Worm (Caenorhabditis elegans) whole organism, L4 larva: ENCODE measurements around the gene hif-1.
A peak's percentile ranks its signal among the peaks of the same experiment; 100 is the strongest.

Source experiments
- F37D6.2 ChIP-seq: sonication (generic microtip); optimal IDR thresholded peaks from 2 replicates; lab custom pipeline; 2016; ENCODE audit warnings: mild to moderate bottlenecking, missing genetic modification characterization, missing compliant biosample characterization
- T20F7.1 ChIP-seq: fragments of 200-800 bp; sonication (Bioruptor generic); optimal IDR thresholded peaks from 2 replicates; lab custom pipeline; 2018; ENCODE audit warnings: mild to moderate bottlenecking, missing genetic modification characterization, missing compliant biosample characterization
- T26A8.4 ChIP-seq: fragments of 200-800 bp; sonication (Bioruptor generic); IDR thresholded peaks from 2 replicates; pipeline ENCODE4 v1.3.6; 2022; ENCODE audit warnings: missing genetic modification characterization, missing compliant biosample characterization
- Y105C5A.15 ChIP-seq: fragments of 200-800 bp; sonication (Bioruptor generic); IDR thresholded peaks from 2 replicates; pipeline ENCODE4 v1.3.6; 2022; ENCODE audit warnings: missing genetic modification characterization, missing compliant biosample characterization
- Y75B8A.6 ChIP-seq: fragments of 200-800 bp; sonication (Bioruptor generic); IDR thresholded peaks from 2 replicates; pipeline ENCODE4 v1.3.6; 2022; ENCODE audit warnings: missing genetic modification reagents, missing genetic modification characterization, missing compliant biosample characterization
- ZK337.2 ChIP-seq: fragments of 200-800 bp; sonication (Bioruptor generic); IDR thresholded peaks from 2 replicates; pipeline ENCODE4 v1.3.6; 2022; ENCODE audit warnings: missing genetic modification reagents, missing genetic modification characterization, missing compliant biosample characterization
- aha-1 ChIP-seq: fragments of 150-350 bp; peaks from one replicate; lab custom pipeline; 2014; ENCODE audit warnings: missing biosample characterization, missing genetic modification characterization
- ceh-44 ChIP-seq: fragments of 200-800 bp; sonication (Bioruptor generic); IDR thresholded peaks from 2 replicates; pipeline ENCODE4 v1.3.6; 2022; ENCODE audit warnings: missing genetic modification reagents, missing genetic modification characterization, missing compliant biosample characterization
- ceh-62 ChIP-seq: sonication (generic microtip); optimal IDR thresholded peaks from 2 replicates; lab custom pipeline; 2017; ENCODE audit warnings: missing biosample characterization, missing genetic modification characterization
- ceh-82 ChIP-seq: sonication (generic microtip); optimal IDR thresholded peaks from 2 replicates; lab custom pipeline; 2017; ENCODE audit warnings: missing biosample characterization, missing genetic modification characterization
- ces-1 ChIP-seq: fragments of 150-350 bp; sonication (generic microtip); optimal IDR thresholded peaks from 4 replicates; lab custom pipeline; 2014; ENCODE audit warnings: missing biosample characterization, missing genetic modification reagents, missing genetic modification characterization
- daf-16 ChIP-seq, 3 experiments: sonication (generic microtip); optimal IDR thresholded peaks; 2 replicates each; lab custom pipeline; 2016 to 2017; ENCODE audit warnings: missing genetic modification characterization in 3 of 3, missing genetic modification reagents in 3 of 3, mild to moderate bottlenecking in 2 of 3, missing compliant biosample characterization in 2 of 3, missing biosample characterization in 1 of 3, moderate library complexity in 1 of 3
- dmd-6 ChIP-seq: fragments of 200-800 bp; sonication (Bioruptor generic); IDR thresholded peaks from 2 replicates; pipeline ENCODE4 v1.3.6; 2022; ENCODE audit warnings: missing genetic modification reagents, missing genetic modification characterization, missing compliant biosample characterization
- dpl-1 ChIP-seq: fragments of 150-350 bp; optimal IDR thresholded peaks from 2 replicates; lab custom pipeline; 2014; ENCODE audit warnings: missing biosample characterization, missing genetic modification reagents, missing genetic modification characterization
- duxl-1 ChIP-seq: sonication (generic microtip); optimal IDR thresholded peaks from 2 replicates; lab custom pipeline; 2016; ENCODE audit warnings: mild to moderate bottlenecking, missing genetic modification characterization, moderate library complexity, missing compliant biosample characterization; ENCODE audit not compliant: poor library complexity
- dve-1 ChIP-seq: sonication (generic microtip); optimal IDR thresholded peaks from 2 replicates; lab custom pipeline; 2017; ENCODE audit warnings: antibody characterized with exemption, mild to moderate bottlenecking, missing genetic modification characterization, missing compliant biosample characterization; ENCODE audit not compliant: insufficient read depth
- egl-43 ChIP-seq: fragments of 200-800 bp; sonication (Bioruptor generic); IDR thresholded peaks from 2 replicates; pipeline ENCODE4 v1.3.6; 2022; ENCODE audit warnings: missing genetic modification reagents, missing genetic modification characterization, missing compliant biosample characterization
- gei-8 ChIP-seq: fragments of 200-800 bp; sonication (Bioruptor generic); optimal IDR thresholded peaks from 2 replicates; lab custom pipeline; 2018; ENCODE audit warnings: mild to moderate bottlenecking, missing genetic modification characterization, missing compliant biosample characterization
- hif-1 ChIP-seq, 2 experiments: sonication (generic microtip); optimal IDR thresholded peaks; 2 replicates each; lab custom pipeline; 2016 to 2017; ENCODE audit warnings: missing compliant biosample characterization in 2 of 2, missing genetic modification characterization in 2 of 2, missing genetic modification reagents in 2 of 2, missing genotype in 2 of 2, mild to moderate bottlenecking in 1 of 2
- lim-7 ChIP-seq: fragments of 200-800 bp; sonication (Bioruptor generic); IDR thresholded peaks from 2 replicates; pipeline ENCODE4 v1.3.6; 2022; ENCODE audit warnings: missing genetic modification characterization, missing compliant biosample characterization
- lin-29 ChIP-seq: fragments of 200-800 bp; sonication (Bioruptor generic); IDR thresholded peaks from 2 replicates; pipeline ENCODE4 v1.3.6; 2022; ENCODE audit warnings: missing genetic modification reagents, missing genetic modification characterization, missing compliant biosample characterization
- lin-38 ChIP-seq: fragments of 200-800 bp; sonication (Bioruptor generic); IDR thresholded peaks from 2 replicates; pipeline ENCODE4 v1.3.6; 2022; ENCODE audit warnings: missing genetic modification reagents, missing genetic modification characterization, missing compliant biosample characterization
- lsy-2 ChIP-seq, 2 experiments: fragments of 150-350 bp in 1 of 2; sonication (generic microtip) in 1 of 2; optimal IDR thresholded peaks; 2 replicates each; lab custom pipeline; 2014 to 2017; ENCODE audit warnings: missing biosample characterization in 2 of 2, missing genetic modification characterization in 2 of 2
- madf-5 ChIP-seq, 2 experiments: fragments of 200-800 bp; sonication (Bioruptor generic); IDR thresholded peaks; 2 replicates each; pipeline ENCODE4 v1.3.6; 2022; ENCODE audit warnings: missing compliant biosample characterization in 2 of 2, missing genetic modification characterization in 2 of 2
- mdl-1 ChIP-seq, 2 experiments: fragments of 150-350 bp in 1 of 2; sonication (generic microtip) in 1 of 2; optimal IDR thresholded peaks; 2 replicates each; lab custom pipeline; 2014 to 2017; ENCODE audit warnings: missing biosample characterization in 2 of 2, missing genetic modification characterization in 2 of 2
- mep-1 ChIP-seq: fragments of 150-350 bp; sonication (generic microtip); optimal IDR thresholded peaks from 3 replicates; lab custom pipeline; 2014; ENCODE audit warnings: missing biosample characterization, missing genetic modification characterization
- nhr-11 ChIP-seq: fragments of 150-350 bp; optimal IDR thresholded peaks from 2 replicates; lab custom pipeline; 2014; ENCODE audit warnings: missing biosample characterization, missing genetic modification characterization
- nhr-76 ChIP-seq: fragments of 150-350 bp; optimal IDR thresholded peaks from 2 replicates; lab custom pipeline; 2014; ENCODE audit warnings: missing biosample characterization, missing genetic modification characterization
- pha-4 ChIP-seq, 2 experiments: fragments of 150-350 bp in 1 of 2; fragments of 200-800 bp in 1 of 2; sonication (Bioruptor generic) in 1 of 2; IDR thresholded peaks in 1 of 2; optimal IDR thresholded peaks in 1 of 2; 2 replicates each; pipeline versions ENCODE4 v1.3.6 to Lab custom; 2014 to 2022; ENCODE audit warnings: missing genetic modification characterization in 2 of 2, missing genetic modification reagents in 2 of 2, missing biosample characterization in 1 of 2, missing compliant biosample characterization in 1 of 2
- pqm-1 ChIP-seq: sonication (generic microtip); optimal IDR thresholded peaks from 2 replicates; lab custom pipeline; 2017; ENCODE audit warnings: missing biosample characterization, missing genetic modification characterization
- set-16 ChIP-seq: fragments of 200-800 bp; sonication (Bioruptor generic); IDR thresholded peaks from 2 replicates; pipeline ENCODE4 v1.3.6; 2022; ENCODE audit warnings: missing genetic modification reagents, missing genetic modification characterization, missing compliant biosample characterization
- spr-3 ChIP-seq: fragments of 200-800 bp; sonication (Bioruptor generic); optimal IDR thresholded peaks from 2 replicates; lab custom pipeline; 2018; ENCODE audit warnings: mild to moderate bottlenecking, missing genetic modification characterization, missing compliant biosample characterization
- unc-39 ChIP-seq: sonication (generic microtip); optimal IDR thresholded peaks from 2 replicates; lab custom pipeline; 2017; ENCODE audit warnings: missing biosample characterization, missing genetic modification characterization
- vab-7 ChIP-seq: fragments of 200-800 bp; sonication (Bioruptor generic); IDR thresholded peaks from 2 replicates; pipeline ENCODE4 v1.3.6; 2022; ENCODE audit warnings: missing genetic modification reagents, missing genetic modification characterization, missing compliant biosample characterization
- zag-1 ChIP-seq: fragments of 150-350 bp; optimal IDR thresholded peaks from 2 replicates; lab custom pipeline; 2014; ENCODE audit warnings: missing biosample characterization, missing genetic modification characterization
- zip-11 ChIP-seq: fragments of 200-800 bp; sonication (Bioruptor generic); IDR thresholded peaks from 2 replicates; pipeline ENCODE4 v1.3.6; 2022; ENCODE audit warnings: missing genetic modification characterization, missing compliant biosample characterization
- ztf-11 ChIP-seq: fragments of 150-350 bp; optimal IDR thresholded peaks from 2 replicates; lab custom pipeline; 2014; ENCODE audit warnings: missing biosample characterization, missing genetic modification characterization

The hif-1 gene

DNA sequence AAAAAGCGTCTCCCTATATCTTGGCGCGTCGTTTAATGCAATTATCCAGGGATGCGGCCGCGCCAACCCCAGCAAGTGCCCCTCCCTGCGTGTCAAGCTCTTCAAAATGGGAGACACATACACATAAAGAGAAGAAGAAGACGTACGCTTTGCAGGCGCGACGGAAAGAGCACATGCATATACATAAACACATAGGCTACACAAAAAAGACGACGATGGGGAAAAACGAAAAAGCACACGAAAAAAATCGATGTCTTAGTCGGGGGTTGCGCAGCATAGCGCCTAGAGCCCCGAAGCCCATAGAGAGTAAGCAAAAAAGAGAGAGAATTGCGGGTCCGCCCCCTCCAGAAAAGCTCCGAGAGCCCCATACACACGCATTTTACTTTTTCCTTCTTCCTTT lies 8.9 kb downstream of the hif-1 start, which contains the start of gene tpan-1 (continued):
- TF ChIP-seq daf-16 (GFP tag; optimal IDR thresholded peaks at IDR 0.05; lab: Kevin White, UChicago) (no peak), daf-16 (tag; optimal IDR thresholded peaks at IDR 0.05; lab: Kevin White, UChicago) (peak; percentile 3), nhr-76 (no peak), pha-4 (GFP tag; IDR thresholded peaks at IDR 0.05; lab: Robert Waterston, UW) (no peak; the same call in 1 of the 2 replicates), pha-4 (tag; optimal IDR thresholded peaks at IDR 0.05; lab: Kevin White, UChicago) (no peak), Y75B8A.6 (GFP tag; lab: Robert Waterston, UW) (no peak), vab-7 (0 out of 2 replicates have a peak, but pooled peaks have one; percentile 5), duxl-1 (tag; lab: Kevin White, UChicago) (no peak), lim-7 (GFP tag; lab: Robert Waterston, UW) (no peak)

- TF ChIP-seq dmd-6 (GFP tag; lab: Robert Waterston, UW), result 0 out of 2 replicates have a peak, but pooled peaks have one; percentile 7
- TF ChIP-seq set-16, result peak; percentile 37; the same call in 1 of the 2 replicates
- 0 out of 2 replicates have a peak, but pooled peaks have one; percentile 39 for TF ChIP-seq egl-43 (GFP tag; lab: Robert Waterston, UW)
- peak; percentile 84 for TF ChIP-seq aha-1 (tag; lab: Kevin White, UChicago)
- no peak for TF ChIP-seq Y105C5A.15 (GFP tag; lab: Robert Waterston, UW)
- no peak for TF ChIP-seq unc-39 (tag; lab: Kevin White, UChicago)
- 0 out of 2 replicates have a peak, but pooled peaks have one; percentile 5 for TF ChIP-seq lin-38
- TF ChIP-seq ceh-82 (tag; lab: Kevin White, UChicago), result no peak
- TF ChIP-seq madf-5 (GFP tag; IDR thresholded peaks at IDR 0.05; lab: Robert Waterston, UW), result no peak
- no peak for TF ChIP-seq lin-29 (GFP tag; lab: Robert Waterston, UW)
- TF ChIP-seq, all 104 proteins: peak for 5
Observed at ce11 chrV:20790011-20790410, 9.8 kb downstream of the hif-1 start, which contains the start of gene Y44A6D.1. Gene Y44A6D.1 (minus strand): TSS chrV:20790033.

DNA sequence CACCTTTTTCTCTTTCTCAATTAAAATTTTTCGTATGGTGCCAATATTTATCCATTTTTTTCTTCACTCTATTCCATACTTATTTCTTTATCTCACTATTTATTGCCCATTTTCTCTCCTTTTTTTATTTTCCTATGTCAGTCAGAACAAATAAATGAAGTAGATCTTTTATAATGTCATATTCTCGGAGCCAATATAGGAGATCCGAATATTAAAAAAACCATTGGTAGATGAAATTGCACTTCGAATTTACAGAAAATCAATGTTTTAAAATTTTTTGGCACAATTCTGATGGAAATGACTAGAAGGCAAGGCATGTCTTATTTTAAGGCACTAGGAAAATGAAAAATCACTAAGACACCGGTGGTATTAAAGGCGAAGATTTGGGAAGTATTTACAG lies 10.4 kb downstream of the hif-1 start:
- TF ChIP-seq gei-8 (GFP tag; lab: Kevin White, UChicago) (no peak), dve-1 (tag; lab: Kevin White, UChicago) (peak; percentile 5), ceh-62 (no peak), mdl-1 (tag; optimal IDR thresholded peaks at IDR 0.05; lab: Kevin White, UChicago) (no peak), zip-11 (GFP tag; lab: Robert Waterston, UW) (no peak), spr-3 (GFP tag; lab: Kevin White, UChicago) (no peak), mep-1 (tag; lab: Kevin White, UChicago) (peak; percentile 9), ztf-11 (tag; lab: Kevin White, UChicago) (no peak), ZK337.2 (no peak), T20F7.1 (GFP tag; lab: Kevin White, UChicago) (peak; percentile 3), dpl-1 (GFP tag; lab: Kevin White, UChicago) (no peak), nhr-11 (tag; lab: Kevin White, UChicago) (no peak), aha-1 (tag; lab: Kevin White, UChicago) (peak; percentile 90), lin-29 (GFP tag; lab: Robert Waterston, UW) (no peak), madf-5 (GFP tag; IDR thresholded peaks at IDR 0.05; lab: Robert Waterston, UW) (no peak), unc-39 (tag; lab: Kevin White, UChicago) (no peak), ceh-44 (no peak), lsy-2 (tag; optimal IDR thresholded peaks at IDR 0.05; lab: Kevin White, UChicago) (no peak), F37D6.2 (tag; lab: Kevin White, UChicago) (no peak), T26A8.4 (GFP tag; lab: Robert Waterston, UW) (no peak), zag-1 (tag; lab: Kevin White, UChicago) (peak; percentile 30), pqm-1 (tag; lab: Kevin White, UChicago) (no peak), hif-1 (tag; optimal IDR thresholded peaks at IDR 0.05; lab: Kevin White, UChicago) (no peak), ces-1 (GFP tag; lab: Kevin White, UChicago) (no peak), daf-16 (GFP tag; optimal IDR thresholded peaks at IDR 0.05; lab: Kevin White, UChicago) (no peak), daf-16 (tag; optimal IDR thresholded peaks at IDR 0.05; lab: Kevin White, UChicago) (no peak)
